Worm (Caenorhabditis elegans) whole organism, late embryonic: ENCODE data around the gene stdh-2.

Experiments
- C08G9.2 ChIP-seq: sonication (generic microtip); optimal IDR thresholded peaks from 2 replicates; lab custom pipeline; 2016; ENCODE audit warnings: mild to moderate bottlenecking, missing genetic modification characterization, moderate library complexity, missing compliant biosample characterization
- K02D7.2 ChIP-seq: sonication (generic microtip); optimal IDR thresholded peaks from 2 replicates; lab custom pipeline; 2017; ENCODE audit warnings: mild to moderate bottlenecking, missing genetic modification characterization, missing compliant biosample characterization
- T23F11.4 ChIP-seq: fragments of 200-800 bp; sonication (Bioruptor generic); optimal IDR thresholded peaks from 2 replicates; lab custom pipeline; 2018; ENCODE audit warnings: mild to moderate bottlenecking, missing genetic modification characterization, missing compliant biosample characterization
- ama-1 ChIP-seq: fragments of 150-350 bp; optimal IDR thresholded peaks from 2 replicates; lab custom pipeline; 2014
- fkh-10 ChIP-seq: fragments of 150-350 bp; optimal IDR thresholded peaks from 2 replicates; lab custom pipeline; 2014; ENCODE audit warnings: missing biosample characterization, missing genetic modification reagents, missing genetic modification characterization
- nfya-1 ChIP-seq: sonication (generic microtip); optimal IDR thresholded peaks from 2 replicates; lab custom pipeline; 2017; ENCODE audit warnings: missing genetic modification characterization, mild to moderate bottlenecking, missing compliant biosample characterization, antibody characterized with exemption, moderate library complexity
- nhr-11 ChIP-seq: fragments of 150-350 bp; optimal IDR thresholded peaks from 2 replicates; lab custom pipeline; 2014; ENCODE audit warnings: missing biosample characterization, missing genetic modification characterization
- odd-2 ChIP-seq: sonication (generic microtip); optimal IDR thresholded peaks from 2 replicates; lab custom pipeline; 2017; ENCODE audit warnings: antibody characterized with exemption, mild to moderate bottlenecking, missing genetic modification characterization, missing compliant biosample characterization
- pha-2 ChIP-seq: sonication (generic microtip); optimal IDR thresholded peaks from 2 replicates; lab custom pipeline; 2017; ENCODE audit warnings: mild to moderate bottlenecking, missing genetic modification characterization, missing compliant biosample characterization
- pha-4 ChIP-seq: fragments of 150-350 bp; optimal IDR thresholded peaks from 2 replicates; lab custom pipeline; 2018; ENCODE audit warnings: missing biosample characterization, missing genetic modification reagents, missing genetic modification characterization
- unc-86 ChIP-seq: sonication (generic microtip); optimal IDR thresholded peaks from 2 replicates; lab custom pipeline; 2016; ENCODE audit warnings: missing genetic modification characterization, missing compliant biosample characterization
- zip-5 ChIP-seq: sonication (generic microtip); optimal IDR thresholded peaks from 2 replicates; lab custom pipeline; 2016; ENCODE audit warnings: missing genetic modification characterization, missing compliant biosample characterization

ce11 chrV:16244078-16244477 lies 20.0 kb downstream of the stdh-2 start, which contains the start of gene srh-104:
- TF ChIP-seq odd-2 (tag; lab: Kevin White, UChicago) (no peak), nfya-1 (no peak), K02D7.2 (tag; lab: Kevin White, UChicago) (no peak), zip-5 (no peak), fkh-10 (GFP tag; lab: Kevin White, UChicago) (no peak), ama-1 (lab: Kevin White, UChicago) (no peak), pha-4 (tag; lab: Kevin White, UChicago) (no peak), nhr-11 (tag; lab: Kevin White, UChicago) (no peak), pha-2 (tag; lab: Kevin White, UChicago) (no peak), unc-86 (tag; lab: Kevin White, UChicago) (no peak), T23F11.4 (GFP tag; lab: Kevin White, UChicago) (no peak), C08G9.2 (tag; lab: Kevin White, UChicago) (no peak)
